Worm (Caenorhabditis elegans) whole organism, L3 larva: Measurements from ENCODE around the gene ZK896.1.
A peak's percentile ranks its signal among the peaks of the same experiment; 100 is the strongest.

Experiments
- R02D3.7 ChIP-seq: fragments of 150-350 bp; optimal IDR thresholded peaks from 2 replicates; lab custom pipeline; 2014; ENCODE audit warnings: missing biosample characterization, missing genetic modification characterization
- ZK546.5 ChIP-seq: sonication (generic microtip); optimal IDR thresholded peaks from 2 replicates; lab custom pipeline; 2017; ENCODE audit warnings: missing biosample characterization, missing genetic modification characterization
- aly-2 ChIP-seq: fragments of 150-350 bp; optimal IDR thresholded peaks from 2 replicates; lab custom pipeline; 2014; ENCODE audit warnings: missing biosample characterization, missing genetic modification characterization
- ceh-16 ChIP-seq: sonication (generic microtip); optimal IDR thresholded peaks from 2 replicates; lab custom pipeline; 2017; ENCODE audit warnings: missing biosample characterization, missing genetic modification characterization
- ceh-28 ChIP-seq: fragments of 150-350 bp; optimal IDR thresholded peaks from 2 replicates; lab custom pipeline; 2014; ENCODE audit warnings: missing biosample characterization, missing genetic modification reagents, missing genetic modification characterization
- daf-12 ChIP-seq: fragments of 150-350 bp; optimal IDR thresholded peaks from 2 replicates; lab custom pipeline; 2014; ENCODE audit warnings: missing biosample characterization, missing genetic modification reagents, missing genetic modification characterization
- egl-27 ChIP-seq: sonication (generic microtip); optimal IDR thresholded peaks from 4 replicates; lab custom pipeline; 2017; ENCODE audit warnings: missing biosample characterization, missing genetic modification reagents, missing genetic modification characterization
- elt-1 ChIP-seq: fragments of 150-350 bp; optimal IDR thresholded peaks from 2 replicates; lab custom pipeline; 2014; ENCODE audit warnings: missing biosample characterization, missing genetic modification characterization
- elt-2 ChIP-seq: sonication (generic microtip); optimal IDR thresholded peaks from 2 replicates; lab custom pipeline; 2016; ENCODE audit warnings: missing genetic modification reagents, mild to moderate bottlenecking, missing genetic modification characterization, missing compliant biosample characterization
- elt-3 ChIP-seq, 3 experiments: fragments of 150-350 bp in 1 of 3; sonication (generic microtip) in 2 of 3; optimal IDR thresholded peaks; 2 replicates in 2 of 3; 4 replicates in 1 of 3; lab custom pipeline; 2014 to 2017; ENCODE audit warnings: missing biosample characterization in 3 of 3, missing genetic modification characterization in 3 of 3
- eor-1 ChIP-seq, 2 experiments: fragments of 150-350 bp; optimal IDR thresholded peaks; 2 replicates each; lab custom pipeline; 2014 to 2018; ENCODE audit warnings: missing biosample characterization in 2 of 2, missing genetic modification characterization in 2 of 2
- fkh-10 ChIP-seq: sonication (generic microtip); optimal IDR thresholded peaks from 2 replicates; lab custom pipeline; 2017; ENCODE audit warnings: missing biosample characterization, missing genetic modification reagents, missing genetic modification characterization
- fkh-2 ChIP-seq: fragments of 150-350 bp; optimal IDR thresholded peaks from 2 replicates; lab custom pipeline; 2014; ENCODE audit warnings: missing biosample characterization, missing genetic modification reagents, missing genetic modification characterization
- hmg-11 ChIP-seq: sonication (generic microtip); optimal IDR thresholded peaks from 2 replicates; lab custom pipeline; 2016; ENCODE audit warnings: missing genetic modification characterization, missing compliant biosample characterization
- lin-15B ChIP-seq: fragments of 150-350 bp; optimal IDR thresholded peaks from 2 replicates; lab custom pipeline; 2014; ENCODE audit warnings: missing biosample characterization, missing genetic modification characterization
- lin-39 ChIP-seq: fragments of 150-350 bp; optimal IDR thresholded peaks from 2 replicates; lab custom pipeline; 2018; ENCODE audit warnings: missing biosample characterization, missing genetic modification reagents, missing genetic modification characterization
- lsy-12 ChIP-seq: sonication (generic microtip); optimal IDR thresholded peaks from 2 replicates; lab custom pipeline; 2016; ENCODE audit warnings: mild to moderate bottlenecking, missing genetic modification characterization, missing compliant biosample characterization
- mdl-1 ChIP-seq: fragments of 150-350 bp; optimal IDR thresholded peaks from 2 replicates; lab custom pipeline; 2014; ENCODE audit warnings: missing biosample characterization, missing genetic modification characterization
- mml-1 ChIP-seq: fragments of 150-350 bp; sonication (generic microtip); optimal IDR thresholded peaks from 3 replicates; lab custom pipeline; 2014; ENCODE audit warnings: missing biosample characterization, missing genetic modification characterization
- nfya-1 ChIP-seq: sonication (generic microtip); optimal IDR thresholded peaks from 2 replicates; lab custom pipeline; 2017; ENCODE audit warnings: missing genetic modification characterization, mild to moderate bottlenecking, missing compliant biosample characterization, antibody characterized with exemption, moderate library complexity; ENCODE audit not compliant: insufficient read depth
- nhr-11 ChIP-seq: fragments of 150-350 bp; optimal IDR thresholded peaks from 2 replicates; lab custom pipeline; 2014; ENCODE audit warnings: missing biosample characterization, missing genetic modification characterization
- nhr-12 ChIP-seq: fragments of 150-350 bp; optimal IDR thresholded peaks from 2 replicates; lab custom pipeline; 2014; ENCODE audit warnings: missing biosample characterization, missing genetic modification characterization
- nhr-23 ChIP-seq: fragments of 150-350 bp; optimal IDR thresholded peaks from 2 replicates; lab custom pipeline; 2014; ENCODE audit warnings: missing biosample characterization, missing genetic modification reagents, missing genetic modification characterization
- nhr-237 ChIP-seq: fragments of 150-350 bp; optimal IDR thresholded peaks from 2 replicates; lab custom pipeline; 2014; ENCODE audit warnings: missing biosample characterization, missing genetic modification characterization
- nhr-25 ChIP-seq: sonication (generic microtip); optimal IDR thresholded peaks from 2 replicates; lab custom pipeline; 2017; ENCODE audit warnings: missing biosample characterization, missing genetic modification characterization
- nhr-67 ChIP-seq: fragments of 150-350 bp; optimal IDR thresholded peaks from 2 replicates; lab custom pipeline; 2014; ENCODE audit warnings: missing biosample characterization, missing genetic modification characterization
- nhr-76 ChIP-seq: fragments of 150-350 bp; sonication (generic microtip); optimal IDR thresholded peaks from 5 replicates; lab custom pipeline; 2014; ENCODE audit warnings: missing biosample characterization, missing genetic modification characterization
- pha-4 ChIP-seq: fragments of 150-350 bp; optimal IDR thresholded peaks from 2 replicates; lab custom pipeline; 2014; ENCODE audit warnings: missing biosample characterization, missing genetic modification reagents, missing genetic modification characterization
- snpc-4 ChIP-seq: fragments of 150-350 bp; optimal IDR thresholded peaks from 2 replicates; lab custom pipeline; 2014; ENCODE audit warnings: missing biosample characterization, missing genetic modification characterization
- unc-39 ChIP-seq: sonication (generic microtip); optimal IDR thresholded peaks from 4 replicates; lab custom pipeline; 2017; ENCODE audit warnings: missing biosample characterization, missing genetic modification characterization
- ztf-11 ChIP-seq: fragments of 150-350 bp; optimal IDR thresholded peaks from 2 replicates; lab custom pipeline; 2014; ENCODE audit warnings: missing biosample characterization, missing genetic modification characterization

Gene ZK896.1

DNA sequence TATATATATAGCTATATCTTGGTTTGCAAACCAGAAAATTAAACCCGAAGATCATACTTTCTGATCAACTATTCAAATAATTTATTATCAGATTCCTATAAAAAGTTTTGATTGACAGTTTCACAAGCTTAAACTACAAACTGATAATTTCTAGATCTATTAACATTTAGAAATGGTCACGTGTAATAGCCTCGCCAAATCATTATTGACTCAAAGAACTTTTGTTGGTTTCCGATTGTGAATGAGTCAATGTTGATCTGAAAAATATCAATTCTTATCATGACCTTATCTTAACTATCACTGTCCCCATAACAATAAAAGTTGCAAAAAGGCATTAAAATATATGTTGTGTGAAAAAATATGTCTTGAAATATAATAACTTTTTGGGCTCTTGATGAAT is 33.0 kb downstream of the ZK896.1 start (continued):
- TF ChIP-seq lin-15B (no peak), mml-1 (no peak), nfya-1 (no peak), ztf-11 (tag; lab: Kevin White, UChicago) (no peak), nhr-11 (no peak)
- TF ChIP-seq, all 47 proteins: peak for 6

DNA sequence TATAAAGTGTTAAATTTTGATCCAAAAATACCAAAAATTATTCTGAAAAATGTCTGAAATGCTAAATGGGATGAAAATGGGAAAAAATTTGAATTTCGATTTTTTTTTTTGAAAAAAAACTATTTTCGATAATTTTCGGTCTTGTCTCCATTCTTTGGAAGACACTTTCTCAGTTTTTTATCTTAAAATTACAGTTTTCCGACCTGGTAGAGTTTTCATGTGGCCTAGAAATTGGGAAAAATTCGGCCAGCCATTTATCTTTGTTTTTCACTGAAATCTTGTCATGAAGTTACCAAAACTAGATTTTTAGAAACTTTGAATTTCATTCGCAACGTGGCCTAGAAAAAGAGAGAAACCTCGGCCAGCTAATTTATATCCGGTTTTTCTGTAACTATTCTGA is 34.3 kb downstream of the ZK896.1 start:
- TF ChIP-seq ceh-28 (no peak), ceh-16 (tag; lab: Kevin White, UChicago) (no peak), ZK546.5 (tag; lab: Kevin White, UChicago) (no peak), nhr-25 (tag; lab: Kevin White, UChicago) (no peak), egl-27 (tag; lab: Kevin White, UChicago) (no peak), lin-15B (no peak), nhr-237 (tag; lab: Kevin White, UChicago) (no peak), fkh-2 (tag; lab: Kevin White, UChicago) (no peak), eor-1 (tag; optimal IDR thresholded peaks at IDR 0.05; lab: Kevin White, UChicago) (no peak), lin-39 (tag; lab: Kevin White, UChicago) (no peak), elt-3 (tag; optimal IDR thresholded peaks at IDR 0.05; lab: Kevin White, UChicago) (no peak), elt-1 (tag; lab: Kevin White, UChicago) (no peak), ztf-11 (tag; lab: Kevin White, UChicago) (no peak), nhr-11 (no peak), nhr-67 (tag; lab: Kevin White, UChicago) (no peak), lsy-12 (no peak), pha-4 (no peak), daf-12 (tag; lab: Kevin White, UChicago) (no peak)
- TF ChIP-seq, all 47 proteins: peak for 0

DNA sequence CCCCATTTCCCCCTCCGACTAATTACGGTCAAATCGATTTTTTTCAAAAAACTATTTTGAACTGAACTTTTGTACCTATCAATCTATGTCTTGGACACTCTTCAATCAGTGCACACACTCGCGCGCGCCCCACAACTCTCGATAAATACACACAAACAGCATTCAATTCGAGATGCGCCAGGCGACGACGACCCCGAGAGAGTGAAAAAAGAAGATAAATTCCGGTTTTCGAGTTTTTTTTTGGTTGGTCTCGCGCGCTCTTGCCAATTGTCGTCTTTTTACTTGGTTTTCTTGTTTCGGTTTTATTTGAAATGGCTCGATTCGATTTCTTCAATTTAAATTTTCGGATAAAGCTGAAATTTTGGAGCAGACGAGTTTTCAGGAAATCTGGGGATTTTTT is 34.8 kb downstream of the ZK896.1 start:
- no peak for TF ChIP-seq R02D3.7
- no peak for TF ChIP-seq aly-2 (tag; lab: Kevin White, UChicago)
- peak; percentile 17 for TF ChIP-seq elt-2
- TF ChIP-seq nfya-1 = peak; percentile 17
- TF ChIP-seq mml-1 = no peak
- TF ChIP-seq nhr-25 (tag; lab: Kevin White, UChicago) = peak; percentile 5
- peak; percentile 62 for TF ChIP-seq pha-4
- no peak for TF ChIP-seq nhr-12 (tag; lab: Kevin White, UChicago)
- TF ChIP-seq hmg-11 (tag; lab: Kevin White, UChicago) = peak; percentile 40
- no peak for TF ChIP-seq mdl-1
- TF ChIP-seq snpc-4 (tag; lab: Kevin White, UChicago) = no peak
- TF ChIP-seq eor-1 (tag; optimal IDR thresholded peaks at IDR 0.05; lab: Kevin White, UChicago) = no peak

DNA sequence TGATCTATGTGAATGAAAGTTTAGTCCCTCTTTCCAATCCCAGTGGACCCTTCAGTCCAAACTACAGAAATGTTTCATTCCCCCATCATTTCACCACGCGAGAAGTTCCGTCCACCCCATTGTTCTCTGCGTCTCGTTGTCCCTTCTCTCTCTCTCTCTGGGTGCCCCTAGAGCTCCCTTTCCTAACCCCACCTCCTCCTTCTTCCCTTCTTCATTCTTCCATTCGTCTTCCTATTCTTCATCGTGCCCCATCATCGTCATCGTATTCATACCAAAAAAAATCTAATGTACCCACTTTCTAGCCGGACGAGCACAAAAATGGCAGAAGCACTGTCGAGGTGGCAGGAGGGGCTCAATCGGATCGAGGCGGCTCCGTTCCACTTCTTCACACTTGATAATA is 39.0 kb downstream of the ZK896.1 start, which contains the start of gene M02B1.3:
Gene M02B1.3 (plus strand): TSS at position 301 of the 400 bp plus-strand sequence.
- TF ChIP-seq ZK546.5 (tag; lab: Kevin White, UChicago) (no peak), nhr-76 (no peak), lin-39 (tag; lab: Kevin White, UChicago) (peak; percentile 7), mml-1 (no peak), nfya-1 (peak; percentile 31), unc-39 (tag; lab: Kevin White, UChicago) (no peak)

DNA sequence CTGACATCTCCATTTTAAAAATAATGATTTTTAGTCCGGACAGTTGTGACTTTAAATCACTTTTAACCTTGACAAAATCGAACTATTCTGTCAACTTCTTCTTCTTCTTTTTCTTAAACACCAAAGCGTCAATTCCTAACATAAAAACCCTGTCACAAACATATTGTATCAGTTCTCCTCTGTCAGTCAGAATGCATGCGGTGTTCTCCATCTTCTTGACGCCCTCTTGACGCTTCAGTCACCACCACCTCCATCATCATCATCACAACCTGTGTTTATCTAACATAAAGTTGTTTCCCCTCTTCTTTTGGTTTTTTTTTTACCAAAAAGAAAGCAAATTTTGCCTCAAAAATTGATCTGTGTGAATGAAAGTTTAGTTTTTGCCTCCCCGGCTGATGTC is 39.8 kb downstream of the ZK896.1 start:
- TF ChIP-seq nhr-25 (tag; lab: Kevin White, UChicago) = peak; percentile 11
- TF ChIP-seq nhr-76 = no peak

DNA sequence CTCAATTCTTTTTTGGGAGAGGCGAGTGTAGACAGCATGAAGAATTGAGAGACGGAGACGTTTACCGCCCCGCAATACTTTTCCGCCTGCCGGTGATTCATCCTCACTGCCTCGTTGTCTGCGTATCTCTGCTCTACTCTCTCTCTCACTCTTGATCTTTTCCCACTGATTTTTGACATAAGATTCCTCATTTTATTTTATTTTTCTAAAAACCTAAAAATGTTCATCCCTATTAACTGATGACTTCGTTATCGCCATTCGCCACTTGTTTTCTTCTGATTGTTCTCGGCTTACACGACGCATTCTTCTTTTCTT is 40.8 kb downstream of the ZK896.1 start:
- TF ChIP-seq nfya-1 (peak; percentile 33), pha-4 (peak; percentile 39), mdl-1 (no peak), egl-27 (tag; lab: Kevin White, UChicago) (no peak), eor-1 (tag; optimal IDR thresholded peaks at IDR 0.05; lab: Kevin White, UChicago) (no peak), fkh-10 (GFP tag; lab: Kevin White, UChicago) (no peak), nhr-23 (tag; lab: Kevin White, UChicago) (peak; percentile 35)
